Worm (Caenorhabditis elegans) whole organism, dauer: ENCODE results near the gene srg-38.
"Not testable (repeated sequence)": the region's sequence is repeated elsewhere in the genome, so short reads cannot be mapped to it uniquely, and the experiment has no call there.

Experiments
- unc-62 ChIP-seq: sonication (generic microtip); optimal IDR thresholded peaks from 2 replicates; lab custom pipeline; 2017; ENCODE audit warnings: missing biosample characterization, missing genetic modification reagents, missing genetic modification characterization

Gene srg-38

ce11 chrV:11124922-11125321 is 30.5 kb downstream of the srg-38 start, which contains the start of gene C06H2.2:
TSS of gene C06H2.2 (plus strand) at chrV:11125222.
- no peak for TF ChIP-seq unc-62

- TF ChIP-seq unc-62: no peak
Observed at ce11 chrV:11123817-11124337, 31.6 kb downstream of the srg-38 start, which contains the start of the genes atp-5 and lmtr-3. TSS of gene atp-5 (minus strand) at chrV:11123867. TSS of gene lmtr-3 (plus strand) at chrV:11124186.

DNA sequence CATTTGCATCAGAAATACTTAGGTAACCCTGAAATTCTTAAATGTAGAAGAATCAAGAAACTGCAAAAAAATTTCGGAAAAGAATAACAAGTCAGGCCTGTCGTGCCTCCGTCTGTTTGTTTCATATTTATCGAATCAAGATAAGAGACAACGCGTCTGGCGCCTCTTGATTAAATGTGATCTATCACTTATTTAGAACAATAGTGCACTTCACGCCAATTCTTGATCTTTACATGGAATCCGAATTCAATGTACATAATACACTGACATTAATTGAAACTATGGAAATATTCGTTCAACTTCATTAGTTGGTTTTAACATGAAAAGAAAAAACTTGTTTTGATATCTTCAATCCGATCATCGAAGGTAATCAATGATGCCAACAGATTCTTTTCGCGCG is 33.0 kb downstream of the srg-38 start, which contains the start of gene mboa-2:
TSS of gene mboa-2 (minus strand) at position 28 of the 400 bp plus-strand sequence.
- TF ChIP-seq unc-62: no peak

- no peak for TF ChIP-seq unc-62
Observed at ce11 chrV:11121247-11121646, 34.2 kb downstream of the srg-38 start.

DNA sequence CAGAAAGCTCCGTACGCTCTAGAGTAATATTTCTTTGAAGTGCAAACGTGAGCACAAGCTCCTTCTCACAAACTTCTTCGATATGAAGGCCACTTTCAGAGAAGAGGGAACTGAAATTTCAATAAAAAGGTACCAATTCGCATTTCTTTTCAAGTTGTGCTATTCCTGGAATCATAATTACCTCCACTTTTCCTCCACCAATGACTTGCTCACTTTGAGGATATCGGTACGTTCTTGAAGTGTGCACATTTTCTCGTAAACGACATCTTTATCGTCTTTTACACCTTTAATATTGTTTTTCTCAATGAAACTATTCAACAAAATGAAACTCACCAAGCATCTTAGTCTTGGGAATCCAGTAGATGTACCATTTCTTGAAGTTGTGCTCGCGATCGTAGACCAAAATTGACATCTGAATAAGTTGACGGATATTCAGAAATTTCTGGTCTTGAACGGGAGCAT is 36.1 kb downstream of the srg-38 start, which contains the start of gene scb-1:
TSS of gene scb-1 (minus strand) at position 412 of the 462 bp plus-strand sequence.
- no peak for TF ChIP-seq unc-62

- no peak for TF ChIP-seq unc-62
Observed at ce11 chrV:11118179-11118725, 37.2 kb downstream of the srg-38 start.

- no peak for TF ChIP-seq unc-62
Observed at ce11 chrV:11113607-11114006, 41.8 kb downstream of the srg-38 start, which contains the start of gene math-33. TSS of gene math-33 (plus strand) at chrV:11113907.

DNA sequence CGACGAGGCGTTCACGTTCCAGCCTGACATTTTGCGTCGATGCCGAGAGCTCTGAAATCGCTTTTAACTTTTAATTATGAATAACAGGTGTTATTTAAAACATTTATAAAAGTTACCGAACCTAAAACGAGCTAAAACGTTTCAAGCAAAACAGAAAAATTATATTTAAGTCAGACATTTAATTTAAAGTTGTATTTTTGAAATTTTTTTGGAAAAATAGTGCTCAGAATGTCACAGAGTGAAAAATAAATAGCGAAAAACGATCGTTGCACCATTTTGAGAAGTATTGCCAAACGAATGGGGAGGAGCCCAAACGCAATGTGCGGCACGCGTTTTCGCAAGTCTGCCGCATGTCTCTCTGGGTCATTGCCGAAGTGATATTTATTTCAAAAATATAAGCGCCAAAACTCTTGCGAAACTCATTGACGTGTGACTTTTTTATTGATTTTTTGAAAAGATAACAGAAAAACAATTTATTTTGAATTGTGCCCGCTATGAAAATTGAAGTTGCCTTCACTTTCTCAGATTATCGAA is 42.3 kb downstream of the srg-38 start, which contains the start of gene erfa-3:
TSS of gene erfa-3 (minus strand) at position 51 of the 534 bp plus-strand sequence.
- TF ChIP-seq unc-62: no peak

ce11 chrV:11109647-11110046 is 45.8 kb downstream of the srg-38 start, which contains the start of gene Y42A5A.5:
TSS of gene Y42A5A.5 (minus strand) at chrV:11109747.
- TF ChIP-seq unc-62: not testable (repeated sequence)

ce11 chrV:11104408-11104807 is 51.0 kb downstream of the srg-38 start:
- no peak for TF ChIP-seq unc-62
